Fruit fly (Drosophila melanogaster): ENCODE results near the gene dmrt11E.

DNA sequence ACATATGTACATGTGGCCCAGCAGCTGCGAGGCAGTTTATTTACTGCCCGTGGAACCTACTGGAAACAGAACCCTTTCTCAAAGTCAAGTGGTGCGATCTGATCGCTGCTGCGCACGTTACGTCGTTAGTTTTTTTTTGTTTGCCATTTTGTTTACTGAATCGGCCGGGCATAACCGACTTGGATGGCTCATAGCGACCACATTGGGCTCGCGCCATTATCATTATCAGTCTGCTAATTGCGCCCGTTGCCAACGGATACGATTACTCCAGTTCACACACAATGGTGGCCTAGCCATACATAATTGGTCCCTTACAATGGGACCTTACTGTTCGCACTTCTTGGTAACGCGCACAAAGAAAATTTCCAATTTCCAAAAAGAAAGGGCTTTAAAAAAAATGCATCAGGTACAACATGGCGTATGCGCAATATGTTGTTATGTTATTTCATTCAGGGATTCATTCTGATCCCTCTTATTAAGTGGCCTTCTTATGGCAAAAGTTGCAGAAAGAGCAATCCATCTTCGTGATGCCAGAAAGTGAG is 35.2 kb upstream of the dmrt11E start:
- no peak for TF ChIP-seq CG7101 (tag; optimal IDR thresholded peaks at IDR 0.05)
- no peak for TF ChIP-seq tj (GFP tag; optimal IDR thresholded peaks at IDR 0.05)
- TF ChIP-seq CG1620 (GFP tag; optimal IDR thresholded peaks at IDR 0.05): no peak
- no peak for TF ChIP-seq cnc (optimal IDR thresholded peaks at IDR 0.05)
- TF ChIP-seq Clk (GFP tag; optimal IDR thresholded peaks at IDR 0.05): no peak
- TF ChIP-seq Mnt (GFP tag; optimal IDR thresholded peaks at IDR 0.05): no peak
- no peak for TF ChIP-seq pad (GFP tag; optimal IDR thresholded peaks at IDR 0.05)
